Fruit fly (Drosophila melanogaster) S2 (cell line): ENCODE measurements around the gene Rab9Db.

ENCODE experiments used
- CG8478 ChIP-seq: fragments of >200 bp; optimal IDR thresholded peaks from 2 replicates; lab custom pipeline; 2018
- CTCF ChIP-seq, 2 experiments: fragments of >200 bp; optimal IDR thresholded peaks; 2 replicates each; lab custom pipeline; 2018

- TF ChIP-seq CG8478 (lab: Kevin White, UChicago) (no peak), CTCF (optimal IDR thresholded peaks at IDR 0.05; lab: Kevin White, UChicago) (no peak)
These were observed 20.8 kb downstream of the Rab9Db start, which contains the start of gene CG1628 for dm6 chrX:10602057-10602764.
